Fruit fly (Drosophila melanogaster): Measurements from ENCODE around the gene CG3246.

The CG3246 gene

dm6 chr2L:3437068-3437467 is 24.7 kb downstream of the CG3246 start (continued):
- no peak for TF ChIP-seq pros (GFP tag; optimal IDR thresholded peaks at IDR 0.05)
- no peak for TF ChIP-seq CG11456 (GFP tag; IDR thresholded peaks at IDR 0.05)
- TF ChIP-seq CG2875 (GFP tag; optimal IDR thresholded peaks at IDR 0.05): no peak
- TF ChIP-seq CG6813 (GFP tag; optimal IDR thresholded peaks at IDR 0.05): peak; percentile 49
- no peak for TF ChIP-seq CG32532 (GFP tag; IDR thresholded peaks at IDR 0.05)
- no peak for TF ChIP-seq B-H2 (GFP tag; optimal IDR thresholded peaks at IDR 0.05)
- peak; percentile 64 for TF ChIP-seq nerfin-1 (tag; optimal IDR thresholded peaks at IDR 0.05)
- no peak for TF ChIP-seq Antp (GFP tag; optimal IDR thresholded peaks at IDR 0.05)
- TF ChIP-seq CG15011 (GFP tag; optimal IDR thresholded peaks at IDR 0.05): no peak
- no peak for TF ChIP-seq CG17568 (GFP tag; optimal IDR thresholded peaks at IDR 0.05)
- TF ChIP-seq toy (GFP tag; IDR thresholded peaks at IDR 0.05): no peak
- TF ChIP-seq otp (GFP tag; IDR thresholded peaks at IDR 0.05): peak; percentile 66; the same call in 1 of the 3 replicates
- no peak for TF ChIP-seq CG9215 (GFP tag; IDR thresholded peaks at IDR 0.05)
- peak; percentile 80 for TF ChIP-seq CG2712 (tag; optimal IDR thresholded peaks at IDR 0.05)
- no peak for TF ChIP-seq Six4 (GFP tag; optimal IDR thresholded peaks at IDR 0.05)
- TF ChIP-seq Dip2 (GFP tag; IDR thresholded peaks at IDR 0.05): no peak
- no peak for TF ChIP-seq gcm2 (GFP tag; optimal IDR thresholded peaks at IDR 0.05)
- TF ChIP-seq CG11093 (GFP tag; IDR thresholded peaks at IDR 0.05): no peak
- TF ChIP-seq CG6791 (GFP tag; IDR thresholded peaks at IDR 0.05; ENCODE audit: partially characterized antibody): no peak
- 0 out of 2 replicates have a peak, but pooled peaks have one; percentile 14 for TF ChIP-seq CG4730 (GFP tag; IDR thresholded peaks at IDR 0.05)
- peak; percentile 55 for TF ChIP-seq CG4820 (GFP tag; optimal IDR thresholded peaks at IDR 0.05)
- no peak for TF ChIP-seq CG12299 (tag; optimal IDR thresholded peaks at IDR 0.05)
- no peak for TF ChIP-seq CG18619 (GFP tag; optimal IDR thresholded peaks at IDR 0.05)
- no peak for TF ChIP-seq Doc2 (GFP tag; IDR thresholded peaks at IDR 0.05)
- TF ChIP-seq Atf-2 (GFP tag; optimal IDR thresholded peaks at IDR 0.05): no peak
- TF ChIP-seq Doc3 (GFP tag; IDR thresholded peaks at IDR 0.05; ENCODE audit: partially characterized antibody): no peak
- no peak for TF ChIP-seq Hr3 (GFP tag; optimal IDR thresholded peaks at IDR 0.05)
- peak; percentile 42 for TF ChIP-seq sqz (GFP tag; optimal IDR thresholded peaks at IDR 0.05)
- no peak for TF ChIP-seq CG13287 (GFP tag; IDR thresholded peaks at IDR 0.05; ENCODE audit: partially characterized antibody)
- no peak for TF ChIP-seq CG8290 (GFP tag; optimal IDR thresholded peaks at IDR 0.05)
- peak in 1 of 2 experiments; percentile 56 for TF ChIP-seq CG8290 (tag; optimal IDR thresholded peaks at IDR 0.05)
- no peak for TF ChIP-seq CG15073 (GFP tag; optimal IDR thresholded peaks at IDR 0.05)
- TF ChIP-seq CG9727 (GFP tag; optimal IDR thresholded peaks at IDR 0.05): no peak
- no peak for TF ChIP-seq CG11398 (GFP tag; optimal IDR thresholded peaks at IDR 0.05)
- TF ChIP-seq CG11085 (GFP tag; IDR thresholded peaks at IDR 0.05): no peak
- no peak for TF ChIP-seq p53 (GFP tag; optimal IDR thresholded peaks at IDR 0.05)
- TF ChIP-seq gcm (GFP tag; optimal IDR thresholded peaks at IDR 0.05): peak; percentile 51
- peak; percentile 66 for TF ChIP-seq Oli (tag; optimal IDR thresholded peaks at IDR 0.05)
- TF ChIP-seq CG3726 (GFP tag; IDR thresholded peaks at IDR 0.05): no peak
- no peak for TF ChIP-seq cas (GFP tag; IDR thresholded peaks at IDR 0.05)
- no peak for TF ChIP-seq lov (optimal IDR thresholded peaks at IDR 0.05)
- peak; percentile 73; the same call in 2 of the 3 replicates for TF ChIP-seq lov (GFP tag; IDR thresholded peaks at IDR 0.05)
- peak; percentile 7 for TF ChIP-seq cwo (GFP tag; optimal IDR thresholded peaks at IDR 0.05)
- TF ChIP-seq CG17802 (tag; optimal IDR thresholded peaks at IDR 0.05): no peak
- TF ChIP-seq CG16779 (GFP tag; IDR thresholded peaks at IDR 0.05): no peak
- no peak for TF ChIP-seq pnt (GFP tag; optimal IDR thresholded peaks at IDR 0.05)
- TF ChIP-seq vfl (GFP tag; optimal IDR thresholded peaks at IDR 0.05): no peak
- TF ChIP-seq sna (GFP tag; IDR thresholded peaks at IDR 0.05; ENCODE audit: partially characterized antibody): no peak
- TF ChIP-seq CG1233 (GFP tag; optimal IDR thresholded peaks at IDR 0.05): peak; percentile 50
- TF ChIP-seq CG7556 (GFP tag; optimal IDR thresholded peaks at IDR 0.05): no peak
- TF ChIP-seq dysf (GFP tag; IDR thresholded peaks at IDR 0.05): peak; percentile 65
- peak; percentile 15; the same call in 1 of the 2 replicates for TF ChIP-seq H2.0 (GFP tag; IDR thresholded peaks at IDR 0.05)
